Fruit fly (Drosophila melanogaster) whole organism, wandering third instar larva: ENCODE results near the gene CG32235.

ENCODE experiments used
- Abd-B ChIP-seq: fragments of >200 bp; optimal IDR thresholded peaks from 2 replicates; lab custom pipeline; 2017; ENCODE audit warnings: missing biosample characterization, missing genetic modification characterization
- CG32264 ChIP-seq: fragments of 200-800 bp; sonication (Bioruptor generic); optimal IDR thresholded peaks from 2 replicates; lab custom pipeline; 2016; ENCODE audit warnings: missing biosample characterization, missing genetic modification characterization
- Mio ChIP-seq: sonication (Bioruptor generic); optimal IDR thresholded peaks from 2 replicates; lab custom pipeline; 2016; ENCODE audit warnings: missing biosample characterization, missing genetic modification characterization
- ey ChIP-seq: fragments of 200-800 bp; sonication (Bioruptor generic); optimal IDR thresholded peaks from 2 replicates; lab custom pipeline; 2016; ENCODE audit warnings: missing biosample characterization, missing genetic modification characterization
- foxo ChIP-seq, 2 experiments: fragments of 200-800 bp; sonication (Bioruptor generic); optimal IDR thresholded peaks; 2 replicates in 1 of 2; 3 replicates in 1 of 2; lab custom pipeline; 2016 to 2017; ENCODE audit warnings: missing biosample characterization in 2 of 2, missing genetic modification characterization in 2 of 2
- h ChIP-seq: fragments of 200-800 bp; sonication (Bioruptor generic); optimal IDR thresholded peaks from 3 replicates; lab custom pipeline; 2016; ENCODE audit warnings: missing biosample characterization, mild to moderate bottlenecking, missing genetic modification characterization
- pan ChIP-seq: fragments of >200 bp; optimal IDR thresholded peaks from 2 replicates; lab custom pipeline; 2017
- psq ChIP-seq: fragments of 200-800 bp; sonication (Bioruptor generic); optimal IDR thresholded peaks from 3 replicates; lab custom pipeline; 2017; ENCODE audit warnings: missing biosample characterization, mild to moderate bottlenecking, missing genetic modification characterization, moderate library complexity

Gene CG32235

DNA sequence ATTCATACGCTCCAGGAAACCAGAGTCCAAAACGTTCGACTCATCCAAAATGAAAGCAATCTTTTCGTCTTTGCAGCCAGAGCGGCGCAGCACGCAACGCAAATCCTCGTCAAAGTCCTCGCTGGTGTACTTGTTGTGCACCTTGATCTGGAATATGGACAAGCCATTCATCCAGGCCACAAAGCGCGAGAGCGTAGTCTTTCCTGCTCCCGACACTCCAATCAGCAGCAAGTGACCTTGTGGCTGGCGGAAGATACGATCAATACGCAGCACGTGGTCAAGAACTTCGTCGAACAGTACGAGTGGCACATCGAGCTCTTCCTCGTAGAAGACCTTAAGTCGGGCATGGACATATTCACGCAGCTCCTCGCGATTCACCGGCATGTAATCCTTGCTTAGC, 46.1 kb downstream of the CG32235 start:
- TF ChIP-seq Mio (GFP tag; lab: Kevin White, UChicago) (no peak), Abd-B (GFP tag; lab: Kevin White, UChicago) (no peak), h (GFP tag; lab: Kevin White, UChicago) (no peak), psq (GFP tag; lab: Kevin White, UChicago) (no peak), foxo (GFP tag; optimal IDR thresholded peaks at IDR 0.05; lab: Kevin White, UChicago) (no peak), pan (no peak), ey (GFP tag; lab: Kevin White, UChicago) (no peak), CG32264 (GFP tag; lab: Kevin White, UChicago) (no peak)
